Worm (Caenorhabditis elegans): ENCODE data around the gene ZK856.11.

ZK856.11 gene

DNA sequence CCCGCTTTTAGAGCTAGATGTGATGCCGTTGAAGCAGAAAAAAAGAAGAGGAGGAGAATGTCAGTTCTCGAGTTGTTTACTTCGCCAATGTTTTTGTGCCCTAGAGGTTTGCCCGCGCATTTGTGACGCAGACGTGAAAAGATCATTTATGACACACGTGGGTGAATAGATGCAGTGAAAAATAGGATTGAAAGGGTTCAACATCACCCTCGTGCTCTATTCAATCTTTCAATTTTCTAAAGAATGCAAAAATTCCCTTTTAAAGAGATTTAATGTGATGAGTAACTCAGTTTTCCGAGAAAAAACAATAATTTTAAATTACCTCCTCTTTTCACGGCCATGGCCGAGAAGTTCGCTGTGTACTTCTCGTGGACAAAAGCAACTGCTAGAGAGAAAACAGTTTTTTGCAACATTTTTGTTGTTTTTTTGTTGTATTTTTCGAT, 41.7 kb upstream of the ZK856.11 start (continued):
- TF ChIP-seq nhr-77 (tag; optimal IDR thresholded peaks at IDR 0.05): no peak
- no peak for TF ChIP-seq R02D3.7 (tag; optimal IDR thresholded peaks at IDR 0.05)
- no peak for TF ChIP-seq nhr-23 (tag; optimal IDR thresholded peaks at IDR 0.05)

DNA sequence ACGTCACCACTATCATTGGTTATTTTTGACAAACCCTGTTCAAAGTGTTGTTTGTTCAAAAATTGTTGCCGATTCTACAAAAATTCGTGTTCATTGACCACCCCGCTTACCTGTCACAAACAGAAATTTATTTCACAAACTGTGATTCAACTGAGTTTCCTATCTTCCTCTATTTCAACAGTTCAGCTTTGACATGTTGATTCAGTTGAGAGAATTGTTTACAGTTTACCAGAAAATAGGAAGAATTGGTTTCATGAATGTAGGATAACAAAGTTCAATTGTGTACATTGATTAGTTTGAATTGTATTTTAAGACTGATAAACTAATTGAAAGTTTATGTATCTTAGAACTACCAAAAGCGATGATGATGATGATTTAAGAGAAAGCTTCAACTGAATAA, 40.9 kb upstream of the ZK856.11 start:
- TF ChIP-seq dmd-4 (tag; optimal IDR thresholded peaks at IDR 0.05) (no peak), mbf-1 (tag; optimal IDR thresholded peaks at IDR 0.05) (no peak), lsy-2 (tag; optimal IDR thresholded peaks at IDR 0.05) (no peak), peb-1 (tag; optimal IDR thresholded peaks at IDR 0.05) (no peak), aly-2 (tag; optimal IDR thresholded peaks at IDR 0.05) (no peak), nhr-77 (tag; optimal IDR thresholded peaks at IDR 0.05) (no peak), mab-5 (tag; optimal IDR thresholded peaks at IDR 0.05) (no peak), unc-55 (GFP tag; optimal IDR thresholded peaks at IDR 0.05) (no peak), crh-2 (tag; optimal IDR thresholded peaks at IDR 0.05) (no peak), Y55F3AM.14 (GFP tag; optimal IDR thresholded peaks at IDR 0.05) (no peak)

- TF ChIP-seq skn-1 (tag; optimal IDR thresholded peaks at IDR 0.05) (no peak), fos-1 (tag; optimal IDR thresholded peaks at IDR 0.05) (peak; percentile 46), sma-9 (GFP tag; optimal IDR thresholded peaks at IDR 0.05) (peak; percentile 41), sma-9 (tag; optimal IDR thresholded peaks at IDR 0.05) (no peak)
Observed at ce11 chrV:10244018-10244720, 39.4 kb upstream of the ZK856.11 start.

ce11 chrV:10243105-10243504, 38.4 kb upstream of the ZK856.11 start, which contains the start of gene C12D8.9:
Gene C12D8.9 (minus strand): TSS chrV:10243205.
- no peak for TF ChIP-seq alr-1 (tag; optimal IDR thresholded peaks at IDR 0.05)
- no peak for TF ChIP-seq nhr-10 (tag; optimal IDR thresholded peaks at IDR 0.05)
- no peak for TF ChIP-seq mbf-1 (tag; optimal IDR thresholded peaks at IDR 0.05)
- no peak for TF ChIP-seq elt-1 (tag; optimal IDR thresholded peaks at IDR 0.05)
- TF ChIP-seq lin-13 (GFP tag; optimal IDR thresholded peaks at IDR 0.05): no peak
- no peak for TF ChIP-seq fos-1 (tag; optimal IDR thresholded peaks at IDR 0.05)
- no peak for TF ChIP-seq skn-1 (tag; optimal IDR thresholded peaks at IDR 0.05)
- no peak for TF ChIP-seq unc-39 (tag; optimal IDR thresholded peaks at IDR 0.05)
- TF ChIP-seq nhr-6 (tag; optimal IDR thresholded peaks at IDR 0.05): no peak
- no peak for TF ChIP-seq lin-11 (tag; optimal IDR thresholded peaks at IDR 0.05)
- TF ChIP-seq egl-27 (tag; optimal IDR thresholded peaks at IDR 0.05): no peak

- TF ChIP-seq nhr-23 (tag; optimal IDR thresholded peaks at IDR 0.05) (no peak), F13H6.1 (tag; optimal IDR thresholded peaks at IDR 0.05) (no peak), nhr-21 (tag; optimal IDR thresholded peaks at IDR 0.05) (no peak), Y55F3AM.14 (GFP tag; optimal IDR thresholded peaks at IDR 0.05) (no peak), egl-27 (tag; optimal IDR thresholded peaks at IDR 0.05) (no peak), skn-1 (tag; optimal IDR thresholded peaks at IDR 0.05) (no peak), mbf-1 (tag; optimal IDR thresholded peaks at IDR 0.05) (no peak), lin-13 (GFP tag; optimal IDR thresholded peaks at IDR 0.05) (no peak), nhr-25 (tag; optimal IDR thresholded peaks at IDR 0.05) (no peak), elt-3 (tag; optimal IDR thresholded peaks at IDR 0.05) (no peak), nhr-11 (tag; optimal IDR thresholded peaks at IDR 0.05) (no peak), sma-9 (GFP tag; optimal IDR thresholded peaks at IDR 0.05) (no peak), sma-9 (tag; optimal IDR thresholded peaks at IDR 0.05) (no peak), alr-1 (tag; optimal IDR thresholded peaks at IDR 0.05) (no peak), sem-4 (tag; optimal IDR thresholded peaks at IDR 0.05) (no peak), elt-1 (tag; optimal IDR thresholded peaks at IDR 0.05) (no peak), R02D3.7 (tag; optimal IDR thresholded peaks at IDR 0.05) (no peak), ztf-4 (tag; optimal IDR thresholded peaks at IDR 0.05) (no peak), aly-2 (tag; optimal IDR thresholded peaks at IDR 0.05) (no peak), lin-11 (tag; optimal IDR thresholded peaks at IDR 0.05) (no peak)
Observed at ce11 chrV:10241121-10241803, 36.5 kb upstream of the ZK856.11 start, which contains the start of the genes C12D8.21 and col-148. Gene C12D8.21 (minus strand): TSS chrV:10241188. Gene col-148 (plus strand): TSS chrV:10241753.

All from whole organism, L2 larva.